Fruit fly (Drosophila melanogaster) S2 (cell line): ENCODE data around the gene CG5793.

Experiments used
- CG8478 ChIP-seq: fragments of >200 bp; optimal IDR thresholded peaks from 2 replicates; lab custom pipeline; 2018
- CTCF ChIP-seq, 2 experiments: fragments of >200 bp; optimal IDR thresholded peaks; 2 replicates each; lab custom pipeline; 2018

The CG5793 gene

DNA sequence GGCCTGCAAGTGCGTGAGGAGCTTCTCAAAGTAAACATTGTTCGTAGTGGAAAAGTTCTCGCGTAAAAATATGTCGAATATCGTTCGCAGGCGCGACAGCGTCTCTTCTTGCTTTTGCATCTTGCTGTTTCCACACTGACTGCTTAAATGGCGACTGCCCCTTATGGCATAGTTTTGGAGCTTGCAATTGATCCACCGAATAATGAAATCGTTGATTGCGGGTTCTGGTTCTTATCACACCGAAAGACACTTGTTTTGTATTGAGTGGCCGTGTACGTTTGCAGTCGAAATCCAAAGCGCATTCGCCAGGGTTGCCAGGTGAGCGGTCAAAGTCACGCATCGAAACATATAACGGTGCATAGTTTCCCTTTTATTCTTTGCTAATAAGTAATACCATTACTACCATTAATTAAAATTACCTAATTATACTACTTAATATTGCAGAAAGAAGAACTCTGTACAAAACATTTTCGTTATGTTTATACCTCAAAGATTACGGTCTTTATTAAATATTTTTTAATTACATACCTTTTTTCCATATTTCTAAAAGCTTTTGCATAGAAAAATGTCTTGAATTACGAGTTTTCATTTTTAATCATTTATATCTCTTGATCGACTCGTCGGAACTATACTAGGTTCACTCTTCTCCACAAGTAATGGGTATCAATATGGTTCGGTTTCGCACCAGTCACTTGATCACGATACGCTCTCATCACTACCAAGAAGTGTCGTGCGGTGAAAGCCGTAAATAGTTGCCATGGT is 25.7 kb upstream of the CG5793 start, which contains the start of the genes CG7044 and Tbc1d22:
Gene CG7044, minus strand, starts transcription at position 266 of the 762 bp plus-strand sequence.
Gene Tbc1d22, plus strand, starts transcription at position 747 of the 762 bp plus-strand sequence.
- TF ChIP-seq CG8478 = no peak
- TF ChIP-seq CTCF (optimal IDR thresholded peaks at IDR 0.05; lab: Kevin White, UChicago) = no peak

DNA sequence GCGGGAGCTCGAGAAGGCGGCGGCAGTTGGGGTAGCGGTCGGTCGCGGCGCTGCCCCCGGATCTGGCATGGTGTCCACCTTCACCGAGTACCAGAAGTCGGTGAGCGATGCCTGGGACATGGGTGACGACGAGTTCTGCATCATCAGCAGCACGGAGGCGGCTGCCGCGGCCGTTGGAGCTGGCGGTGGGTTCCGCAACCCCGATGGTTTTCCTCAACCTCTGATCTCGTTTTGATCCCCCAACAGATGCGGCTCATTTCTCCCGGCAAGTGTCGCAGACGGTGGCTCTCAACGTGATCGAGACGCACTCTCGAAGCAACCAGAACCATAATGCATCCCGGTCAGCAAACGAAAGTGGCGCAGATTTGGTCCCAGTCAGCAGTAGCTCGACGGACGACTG is 24.9 kb upstream of the CG5793 start:
- no peak for TF ChIP-seq CG8478
- TF ChIP-seq CTCF (optimal IDR thresholded peaks at IDR 0.05; lab: Kevin White, UChicago) = no peak

DNA sequence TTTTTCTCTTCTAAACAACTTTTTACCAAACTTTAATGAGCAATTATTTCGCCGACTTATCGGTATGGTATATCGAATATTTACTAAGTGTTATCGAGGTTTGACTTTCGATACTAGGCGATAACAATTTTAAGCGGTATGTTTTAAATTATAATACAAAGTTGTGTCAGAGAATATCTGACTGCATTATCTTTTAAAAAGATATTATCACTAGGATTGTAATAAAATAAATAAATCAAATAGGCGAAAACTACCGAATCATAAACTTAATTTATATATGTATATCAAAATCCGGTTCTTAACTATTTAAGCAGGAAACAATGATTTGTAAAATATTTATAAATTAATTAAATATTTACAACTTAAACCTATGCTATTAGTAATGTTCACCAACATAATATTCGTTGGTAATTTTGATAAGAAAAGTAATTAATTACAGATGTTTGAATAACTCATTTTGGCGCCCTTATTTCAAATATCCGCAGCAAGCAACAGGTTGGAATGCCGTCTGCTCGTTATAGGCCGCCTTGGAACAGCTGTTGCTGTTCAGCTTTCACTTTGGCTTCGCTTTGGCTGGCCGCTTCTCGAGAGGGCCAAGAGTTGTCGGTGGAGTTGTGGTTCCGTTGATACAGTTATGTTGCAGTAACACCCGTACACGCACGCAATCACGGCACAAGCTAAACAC is 19.3 kb upstream of the CG5793 start, which contains the start of the genes Sec15 and rtet:
Gene Sec15, minus strand, starts transcription at position 66 of the 685 bp plus-strand sequence.
Gene rtet, plus strand, starts transcription at position 540 of the 685 bp plus-strand sequence.
- TF ChIP-seq CTCF (optimal IDR thresholded peaks at IDR 0.05; lab: Kevin White, UChicago) = no peak
- no peak for TF ChIP-seq CG8478

DNA sequence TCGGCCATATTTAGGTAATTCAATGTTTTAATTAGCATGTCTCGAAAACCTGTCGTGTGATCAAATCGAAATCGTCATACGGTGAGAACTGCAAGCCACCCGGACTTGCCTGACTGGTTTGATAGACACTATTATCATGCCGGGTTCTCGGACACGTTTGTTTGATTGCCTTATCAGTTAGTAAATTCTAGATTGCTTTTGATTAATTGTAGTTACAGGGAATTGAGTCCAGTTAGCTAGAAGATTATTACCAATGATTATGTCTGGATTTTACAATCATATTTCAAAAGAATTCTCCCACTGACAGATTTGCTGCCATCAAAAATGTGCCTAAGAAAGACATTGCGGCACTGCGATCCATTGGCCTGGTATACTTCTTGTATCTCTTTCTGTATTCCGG is 17.7 kb upstream of the CG5793 start:
- TF ChIP-seq CG8478 (no peak), CTCF (optimal IDR thresholded peaks at IDR 0.05; lab: Kevin White, UChicago) (no peak)

DNA sequence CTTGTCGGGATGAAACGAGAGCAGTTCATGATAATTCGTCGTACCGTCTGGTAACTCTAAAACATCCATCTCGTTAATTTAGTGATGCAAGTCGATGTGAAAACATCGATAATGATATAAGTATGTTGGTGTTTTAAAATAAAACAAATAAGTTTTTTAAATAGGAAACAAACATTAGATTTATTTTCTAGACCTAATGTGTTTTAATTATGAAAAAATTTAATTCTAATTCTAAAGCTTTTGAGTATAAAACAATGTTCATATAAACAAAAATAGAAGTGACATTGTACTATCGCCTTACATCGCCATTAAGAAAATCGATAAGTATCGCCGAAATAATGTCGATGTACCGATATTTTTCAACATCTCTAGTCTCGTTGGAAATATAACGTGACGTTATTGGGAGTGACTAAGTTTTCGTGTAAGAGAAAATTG is 16.3 kb upstream of the CG5793 start, which contains the start of gene Rab11:
Gene Rab11, plus strand, starts transcription at position 363 of the 435 bp plus-strand sequence.
- TF ChIP-seq CTCF (optimal IDR thresholded peaks at IDR 0.05; lab: Kevin White, UChicago) = no peak
- TF ChIP-seq CG8478 = no peak

DNA sequence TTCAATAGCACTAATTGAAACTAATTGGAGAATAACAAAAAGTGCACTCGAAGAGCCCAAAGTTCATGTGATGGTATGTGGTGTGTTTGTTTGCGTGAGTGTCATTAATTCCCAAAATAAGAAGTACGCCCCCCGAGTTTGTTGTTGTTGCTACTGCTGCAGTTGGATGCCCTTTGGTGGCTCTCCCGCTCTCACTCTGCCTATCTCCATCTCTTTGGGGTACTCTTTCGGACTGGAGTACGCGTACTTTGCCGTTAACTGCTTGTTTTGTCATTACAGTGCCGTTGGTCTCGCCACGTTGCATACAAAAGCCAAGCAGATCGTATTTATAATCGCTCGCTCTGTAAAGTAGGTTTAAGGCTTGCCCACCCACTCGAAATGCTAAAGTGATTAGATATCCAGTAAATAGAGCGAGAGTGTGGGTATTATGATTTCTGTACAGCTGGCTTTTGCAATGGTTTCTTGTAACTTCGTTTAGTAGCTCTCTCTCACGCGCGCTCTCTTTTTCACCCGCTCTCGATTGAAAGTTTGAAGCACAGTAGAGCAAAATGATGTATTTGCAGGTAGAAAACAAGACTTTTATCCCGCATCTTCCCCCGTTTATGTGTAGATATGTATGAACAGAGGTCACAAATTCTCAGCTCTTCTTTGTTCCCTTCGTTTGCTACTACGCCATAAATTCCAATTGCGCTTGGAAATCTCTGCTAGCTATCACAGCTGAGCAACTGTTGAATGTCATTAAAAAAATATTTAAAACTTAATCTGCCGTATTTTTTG is 15.2 kb upstream of the CG5793 start:
- TF ChIP-seq CG8478 = no peak
- no peak for TF ChIP-seq CTCF (optimal IDR thresholded peaks at IDR 0.05; lab: Kevin White, UChicago)

DNA sequence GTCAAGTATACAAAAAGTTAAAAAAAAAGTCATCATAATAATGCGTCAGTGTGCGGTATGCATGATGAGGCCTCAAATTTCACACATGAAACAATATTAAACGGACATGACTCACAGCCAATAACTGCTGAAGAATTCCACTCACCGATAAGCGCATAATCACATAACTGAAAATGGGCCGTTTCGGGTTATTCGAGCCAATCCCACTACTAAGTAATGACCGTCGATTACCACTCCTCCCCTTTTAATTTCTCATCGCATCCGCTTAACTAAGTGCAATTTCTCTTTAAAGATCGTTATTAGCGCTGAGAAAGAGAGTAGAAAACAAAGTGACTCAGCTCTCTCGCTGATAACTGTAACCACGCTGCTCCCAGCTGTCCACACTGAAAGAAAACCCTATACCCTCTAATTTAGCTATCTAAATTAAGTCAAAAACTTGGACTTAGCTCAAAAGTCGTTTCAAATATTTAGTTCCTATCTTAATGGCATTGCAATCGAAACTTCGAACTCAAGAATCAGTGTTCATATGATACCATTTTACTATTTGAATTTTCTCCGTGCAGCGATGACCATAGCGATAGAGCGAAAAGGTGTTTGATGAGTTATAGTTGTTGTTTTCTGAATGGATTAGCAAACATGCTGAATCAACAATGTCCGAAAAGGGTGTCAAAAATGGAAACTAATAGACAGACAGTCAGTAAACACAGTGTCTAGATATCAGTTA is 14.5 kb upstream of the CG5793 start:
- TF ChIP-seq CG8478 (no peak), CTCF (optimal IDR thresholded peaks at IDR 0.05; lab: Kevin White, UChicago) (no peak)

DNA sequence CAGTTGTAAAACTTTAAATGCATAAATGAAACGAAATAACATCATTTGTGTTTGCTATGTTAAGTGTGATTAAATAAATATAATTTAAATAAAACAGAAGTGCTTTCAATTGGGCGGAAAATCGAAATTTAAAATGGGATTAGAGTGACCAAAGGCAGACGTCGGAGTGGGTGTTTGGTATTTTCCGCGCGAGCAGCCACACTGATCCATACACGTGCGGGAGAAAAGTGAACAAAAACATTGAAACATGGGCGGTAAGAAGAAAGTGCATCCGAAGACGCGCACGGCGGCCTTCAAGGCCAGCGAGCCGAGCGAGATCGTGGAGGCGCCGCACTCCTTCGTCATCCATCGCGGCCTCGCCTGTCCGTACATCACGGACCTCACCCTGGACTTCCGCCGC is 11.3 kb upstream of the CG5793 start, which contains the start of gene ppan:
Gene ppan, plus strand, starts transcription at position 198 of the 400 bp plus-strand sequence.
- no peak for TF ChIP-seq CTCF (optimal IDR thresholded peaks at IDR 0.05; lab: Kevin White, UChicago)
- TF ChIP-seq CG8478 = no peak

DNA sequence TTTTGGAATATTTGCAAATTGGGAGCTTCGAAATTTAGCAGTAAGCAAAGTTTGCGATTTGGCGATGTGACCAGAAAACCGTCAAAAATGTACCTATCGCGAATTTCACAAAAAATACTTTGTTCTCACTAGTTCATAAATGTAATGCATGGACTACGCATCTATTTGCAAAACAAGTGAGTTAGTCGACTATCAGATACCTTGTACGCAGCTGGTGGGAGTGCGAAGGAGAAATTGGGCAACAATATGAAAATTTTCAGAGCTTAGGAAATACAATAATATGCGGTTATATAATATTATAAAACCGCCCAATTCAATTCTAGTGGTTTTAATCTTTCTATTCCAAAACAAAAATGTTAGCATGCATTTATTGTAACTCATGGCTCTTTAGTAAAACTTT is 8.6 kb upstream of the CG5793 start, which contains the start of gene Bdbt:
Gene Bdbt, minus strand, starts transcription at position 73 of the 400 bp plus-strand sequence.
- TF ChIP-seq CG8478 (no peak), CTCF (optimal IDR thresholded peaks at IDR 0.05; lab: Kevin White, UChicago) (no peak)

DNA sequence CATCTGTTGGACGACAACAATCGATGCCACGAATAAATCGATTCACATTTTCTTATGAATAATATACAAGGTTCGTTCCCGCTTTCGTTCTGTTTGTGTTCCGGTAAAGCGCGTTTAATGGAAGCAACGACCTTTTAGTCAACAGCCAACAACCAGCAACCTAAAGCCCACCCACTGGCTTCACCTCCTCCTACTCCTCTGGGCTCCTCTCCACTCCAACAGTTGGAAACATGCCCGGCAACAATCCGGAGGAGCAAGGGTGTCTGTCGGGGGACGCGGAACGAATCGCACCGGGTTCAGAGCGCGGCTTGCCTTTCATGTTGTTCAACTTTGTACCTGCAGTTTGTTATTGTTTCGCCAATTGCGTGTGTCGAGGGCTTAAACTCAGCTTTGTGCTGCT is 3.1 kb upstream of the CG5793 start:
- no peak for TF ChIP-seq CTCF (optimal IDR thresholded peaks at IDR 0.05; lab: Kevin White, UChicago)
- no peak for TF ChIP-seq CG8478

DNA sequence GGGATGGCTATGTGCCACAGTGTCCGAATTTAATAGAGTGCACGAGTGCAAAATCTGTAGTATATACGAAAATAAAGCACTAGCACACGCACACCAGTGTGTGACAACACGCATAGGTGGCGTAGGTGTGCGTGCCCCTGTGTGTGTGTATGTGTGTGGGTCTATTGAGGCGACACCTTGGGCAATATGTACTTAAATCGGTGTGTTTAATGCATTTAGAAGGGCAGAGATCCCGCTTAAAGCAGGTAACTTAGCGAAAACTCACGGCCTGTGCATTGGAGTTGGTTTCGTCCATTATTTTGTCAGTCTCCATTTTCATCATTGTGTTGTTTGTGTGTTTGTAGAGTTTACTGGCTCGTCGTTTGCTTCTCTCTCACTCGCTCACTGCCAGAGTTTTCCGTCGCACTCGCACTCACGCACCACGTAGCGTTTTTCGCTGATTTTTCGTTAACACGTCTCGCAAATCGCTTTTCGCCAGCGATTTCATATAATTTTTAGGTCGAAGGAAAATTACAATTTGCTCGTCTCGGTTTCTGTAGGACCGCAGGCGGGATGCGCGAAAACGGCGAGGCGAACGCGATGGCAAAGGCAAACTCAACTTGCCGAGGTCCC is 594 bp upstream of the CG5793 start:
- TF ChIP-seq CTCF (optimal IDR thresholded peaks at IDR 0.05; lab: Kevin White, UChicago) (peak in 1 of 2 experiments; percentile 37), CG8478 (no peak)

DNA sequence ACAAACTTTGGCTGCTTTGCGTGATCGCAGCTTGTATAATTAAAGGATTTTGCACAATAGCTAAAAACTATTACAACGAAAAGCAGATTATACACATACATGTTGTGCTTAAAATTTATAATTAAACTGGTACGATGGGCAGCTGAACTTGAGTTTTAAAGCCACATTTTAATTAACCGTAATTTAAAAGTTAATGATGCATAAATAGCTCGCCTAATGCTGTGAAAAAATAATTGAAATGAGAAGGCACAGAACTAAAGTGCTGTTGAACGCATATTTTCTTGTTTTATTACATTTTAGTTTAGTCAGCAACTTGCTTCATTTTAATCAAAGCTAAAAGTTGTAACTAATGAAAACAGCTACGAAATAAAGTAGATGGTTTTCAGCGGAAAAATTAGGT is 2.2 kb downstream of the CG5793 start, which contains the start of gene Obp93a:
Gene Obp93a, minus strand, starts transcription at position 101 of the 400 bp plus-strand sequence.
- no peak for TF ChIP-seq CG8478
- no peak for TF ChIP-seq CTCF (optimal IDR thresholded peaks at IDR 0.05; lab: Kevin White, UChicago)

DNA sequence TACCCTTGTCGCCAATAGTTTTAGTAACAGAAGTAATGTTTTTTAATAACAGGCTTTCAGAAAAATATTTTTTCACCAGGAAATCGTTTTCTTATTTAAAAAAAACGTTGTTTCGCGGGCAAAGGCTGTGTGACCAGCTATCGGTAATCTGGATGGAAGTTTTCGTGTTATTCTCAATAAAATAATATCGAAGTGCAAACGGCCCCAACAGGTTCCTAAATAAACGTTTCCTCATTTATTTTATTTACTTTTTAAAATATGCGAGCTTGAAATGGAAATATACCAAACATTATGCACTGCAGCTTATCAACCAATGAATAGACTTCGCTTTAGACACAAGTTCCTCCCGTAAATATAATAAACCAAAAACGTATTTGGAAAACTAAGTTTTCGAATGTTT is 2.7 kb downstream of the CG5793 start, which contains the start of gene Ice2:
Gene Ice2, plus strand, starts transcription at position 167 of the 400 bp plus-strand sequence.
- TF ChIP-seq CTCF (optimal IDR thresholded peaks at IDR 0.05; lab: Kevin White, UChicago) = no peak
- TF ChIP-seq CG8478 = no peak

DNA sequence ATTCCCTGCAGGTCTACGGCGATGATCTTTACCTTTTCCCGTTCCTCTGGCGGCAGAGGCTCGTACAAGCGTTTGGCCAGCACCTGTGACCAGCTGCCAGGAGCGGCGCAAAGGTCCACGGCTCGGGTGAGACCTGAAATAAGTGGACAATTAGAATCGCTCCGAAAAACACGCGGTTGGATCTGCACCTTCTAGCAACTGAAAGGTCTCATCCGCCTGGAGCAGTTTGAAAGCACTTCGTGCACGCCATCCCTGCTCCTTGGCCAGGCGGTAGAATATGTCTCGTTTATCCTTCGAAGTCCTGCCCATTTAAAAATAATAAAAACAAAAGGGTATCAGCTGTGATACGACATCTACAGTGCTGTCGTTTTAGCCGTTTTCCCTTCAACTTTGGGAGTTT is 6.1 kb downstream of the CG5793 start, which contains the start of gene Trm7-34:
Gene Trm7-34, minus strand, starts transcription at position 365 of the 400 bp plus-strand sequence.
- TF ChIP-seq CTCF (optimal IDR thresholded peaks at IDR 0.05; lab: Kevin White, UChicago) (no peak), CG8478 (no peak)
